Fruit fly (Drosophila melanogaster): ENCODE measurements around the gene crim.
A peak's percentile ranks its signal among the peaks of the same experiment; 100 is the strongest.

crim gene

dm6 chr3L:11707978-11708632 is 3.1 kb downstream of the crim start, which contains the start of gene CG11658 (continued):
- TF ChIP-seq tap (tag; optimal IDR thresholded peaks at IDR 0.05) (no peak), CG4404 (GFP tag; IDR thresholded peaks at IDR 0.05) (no peak), ab (GFP tag; optimal IDR thresholded peaks at IDR 0.05) (no peak), Camta (GFP tag; optimal IDR thresholded peaks at IDR 0.05) (no peak), D19A (tag; optimal IDR thresholded peaks at IDR 0.05) (no peak), CG6791 (GFP tag; IDR thresholded peaks at IDR 0.05; ENCODE audit: partially characterized antibody) (no peak), Sry-β (GFP tag; optimal IDR thresholded peaks at IDR 0.05) (no peak), fd96Cb (tag; optimal IDR thresholded peaks at IDR 0.05) (no peak), pum (GFP tag; optimal IDR thresholded peaks at IDR 0.05) (no peak), CG11247 (GFP tag; IDR thresholded peaks at IDR 0.05) (0 out of 2 replicates have a peak, but pooled peaks have one; percentile 8), vvl (GFP tag; IDR thresholded peaks at IDR 0.05) (peak; percentile 24; the same call in 1 of the 2 replicates), Vsx1 (GFP tag; optimal IDR thresholded peaks at IDR 0.05) (no peak), dpn (GFP tag; optimal IDR thresholded peaks at IDR 0.05) (no peak), tll (GFP tag; optimal IDR thresholded peaks at IDR 0.05) (no peak), CG31388 (GFP tag; optimal IDR thresholded peaks at IDR 0.05) (no peak), Optix (GFP tag; IDR thresholded peaks at IDR 0.05) (0 out of 3 replicates have a peak, but pooled peaks have one; percentile 24), NFAT (GFP tag; IDR thresholded peaks at IDR 0.05) (peak; percentile 42), Nf-YA (GFP tag; IDR thresholded peaks at IDR 0.05) (no peak; the same call in 1 of the 2 replicates), HmgD (GFP tag; optimal IDR thresholded peaks at IDR 0.05) (peak; percentile 8)

dm6 chr3L:11704902-11705546 is 6.2 kb downstream of the crim start:
- TF ChIP-seq CG11696 (GFP tag; IDR thresholded peaks at IDR 0.05) (peak; percentile 65), ara (GFP tag; IDR thresholded peaks at IDR 0.05) (no peak), Adf1 (GFP tag; IDR thresholded peaks at IDR 0.05) (no peak), row (GFP tag; IDR thresholded peaks at IDR 0.05) (peak; percentile 8; the same call in 1 of the 3 replicates), Pdp1 (GFP tag; optimal IDR thresholded peaks at IDR 0.05) (peak in 1 of 2 experiments; percentile 92), Eip74EF (GFP tag; optimal IDR thresholded peaks at IDR 0.05) (peak in 1 of 2 experiments; percentile 50), al (GFP tag; IDR thresholded peaks at IDR 0.05) (no peak), CG15514 (GFP tag; optimal IDR thresholded peaks at IDR 0.05) (peak; percentile 3), CG10462 (GFP tag; optimal IDR thresholded peaks at IDR 0.05) (no peak)

dm6 chr3L:11703579-11703978 is 7.6 kb downstream of the crim start:
- TF ChIP-seq scrt (GFP tag; optimal IDR thresholded peaks at IDR 0.05) (no peak), CG18476 (GFP tag; optimal IDR thresholded peaks at IDR 0.05) (no peak), CG2202 (tag; optimal IDR thresholded peaks at IDR 0.05) (no peak), nau (GFP tag; optimal IDR thresholded peaks at IDR 0.05) (peak; percentile 38), Med (GFP tag) (peak; percentile 61), vvl (GFP tag; IDR thresholded peaks at IDR 0.05) (peak; percentile 19; the same call in 1 of the 2 replicates), ci (GFP tag; IDR thresholded peaks at IDR 0.05) (no peak), Myb (GFP tag; optimal IDR thresholded peaks at IDR 0.05) (no peak), CG11504 (tag; optimal IDR thresholded peaks at IDR 0.05) (no peak), br (optimal IDR thresholded peaks at IDR 0.05) (no peak), Hr39 (optimal IDR thresholded peaks at IDR 0.05) (no peak), crol (GFP tag; IDR thresholded peaks at IDR 0.05) (peak; percentile 26; the same call in 1 of the 2 replicates), tin (GFP tag; optimal IDR thresholded peaks at IDR 0.05) (no peak), Hr3 (GFP tag; optimal IDR thresholded peaks at IDR 0.05) (no peak), Vsx1 (GFP tag; optimal IDR thresholded peaks at IDR 0.05) (no peak), gce (GFP tag; IDR thresholded peaks at IDR 0.05) (no peak), CG14014 (GFP tag; IDR thresholded peaks at IDR 0.05) (no peak), CG9727 (GFP tag; optimal IDR thresholded peaks at IDR 0.05) (no peak), al (GFP tag; IDR thresholded peaks at IDR 0.05) (no peak), CG6791 (GFP tag; IDR thresholded peaks at IDR 0.05; ENCODE audit: partially characterized antibody) (no peak), Oli (tag; optimal IDR thresholded peaks at IDR 0.05) (no peak), ab (GFP tag; optimal IDR thresholded peaks at IDR 0.05) (no peak), Dref (GFP tag; IDR thresholded peaks at IDR 0.05) (no peak), zfh1 (GFP tag; IDR thresholded peaks at IDR 0.05) (0 out of 3 replicates have a peak, but pooled peaks have one; percentile 25)

Data from whole organism, embryonic.